Worm (Caenorhabditis elegans): ENCODE data around the gene nhr-214.

- TF ChIP-seq elt-3 (tag; optimal IDR thresholded peaks at IDR 0.05), result no peak
- no peak for TF ChIP-seq elt-1 (tag; optimal IDR thresholded peaks at IDR 0.05; ENCODE audit: borderline replicate concordance, insufficient read depth)
- no peak for TF ChIP-seq snpc-4 (tag; optimal IDR thresholded peaks at IDR 0.05)
- no peak for TF ChIP-seq drap-1 (GFP tag; optimal IDR thresholded peaks at IDR 0.05)
- TF ChIP-seq pha-4 (tag; optimal IDR thresholded peaks at IDR 0.05), result no peak
- TF ChIP-seq blmp-1 (tag; optimal IDR thresholded peaks at IDR 0.05), result no peak
- no peak for TF ChIP-seq unc-62 (GFP tag; optimal IDR thresholded peaks at IDR 0.05)
- no peak for TF ChIP-seq ces-1 (GFP tag; optimal IDR thresholded peaks at IDR 0.05)
- no peak for TF ChIP-seq lin-13 (tag; optimal IDR thresholded peaks at IDR 0.05)
These were observed 48.9 kb upstream of the nhr-214 start for ce11 chrX:12750805-12751204.

All from whole organism, mixed stage, embryonic.